Fruit fly (Drosophila melanogaster) whole organism, embryonic: ENCODE results near the gene Brms1.

Experiments used
- B-H1 ChIP-seq: fragments of 200-800 bp; sonication (Bioruptor generic); IDR thresholded peaks from 3 replicates; pipeline ENCODE4 v1.3.6; 2022; ENCODE audit warnings: missing biosample characterization, missing genetic modification characterization
- B-H2 ChIP-seq: fragments of 200-800 bp; sonication (Bioruptor generic); optimal IDR thresholded peaks from 2 replicates; lab custom pipeline; 2018; ENCODE audit warnings: missing biosample characterization, mild to moderate bottlenecking, missing genetic modification characterization
- Blimp-1 ChIP-seq: fragments of 200-800 bp; sonication (Bioruptor generic); optimal IDR thresholded peaks from 3 replicates; lab custom pipeline; 2018; ENCODE audit warnings: missing biosample characterization, missing genetic modification characterization, mild to moderate bottlenecking, moderate library complexity, missing genetic modification reagents
- CG10267 ChIP-seq: fragments of 200-800 bp; sonication (Bioruptor generic); optimal IDR thresholded peaks from 2 replicates; lab custom pipeline; 2018; ENCODE audit warnings: missing biosample characterization, mild to moderate bottlenecking, missing genetic modification characterization, moderate library complexity
- CG10543 ChIP-seq: fragments of 200-800 bp; sonication (Bioruptor generic); optimal IDR thresholded peaks from 3 replicates; lab custom pipeline; 2017; ENCODE audit warnings: missing biosample characterization, mild to moderate bottlenecking, missing genetic modification characterization, moderate library complexity
- CG12659 ChIP-seq: fragments of 200-800 bp; sonication (Bioruptor generic); optimal IDR thresholded peaks from 3 replicates; lab custom pipeline; 2017; ENCODE audit warnings: mild to moderate bottlenecking, missing biosample characterization, missing genetic modification reagents, missing genetic modification characterization
- CG13287 ChIP-seq: fragments of 200-800 bp; sonication (Bioruptor generic); IDR thresholded peaks from 2 replicates; pipeline ENCODE4 v1.3.6; 2022; ENCODE audit warnings: missing biosample characterization, missing genetic modification characterization; ENCODE audit not compliant: partially characterized antibody
- CG1832 ChIP-seq: fragments of 200-800 bp; sonication (Bioruptor generic); optimal IDR thresholded peaks from 2 replicates; lab custom pipeline; 2017; ENCODE audit warnings: missing biosample characterization, mild to moderate bottlenecking, missing genetic modification characterization, inconsistent platforms
- CG31224 ChIP-seq: fragments of 200-800 bp; sonication (Bioruptor generic); IDR thresholded peaks from 2 replicates; pipeline ENCODE4 v1.3.6; 2022; ENCODE audit warnings: missing biosample characterization, missing genetic modification characterization
- CG32532 ChIP-seq: fragments of 200-800 bp; sonication (Bioruptor generic); IDR thresholded peaks from 2 replicates; pipeline ENCODE4 v1.3.6; 2022; ENCODE audit warnings: missing biosample characterization, missing genetic modification characterization
- CG33213 ChIP-seq: fragments of 200-800 bp; sonication (Bioruptor generic); optimal IDR thresholded peaks from 3 replicates; lab custom pipeline; 2016; ENCODE audit warnings: missing biosample characterization, missing genetic modification characterization
- CG3838 ChIP-seq: fragments of 200-800 bp; sonication (Bioruptor generic); optimal IDR thresholded peaks from 3 replicates; lab custom pipeline; 2016; ENCODE audit warnings: missing biosample characterization, missing genetic modification characterization
- CG4360 ChIP-seq: fragments of 200-800 bp; sonication (Bioruptor generic); IDR thresholded peaks from 2 replicates; pipeline ENCODE4 v1.3.6; 2022; ENCODE audit warnings: missing biosample characterization, missing genetic modification characterization
- CG4854 ChIP-seq: fragments of 200-800 bp; sonication (Bioruptor generic); optimal IDR thresholded peaks from 2 replicates; lab custom pipeline; 2016; ENCODE audit warnings: missing biosample characterization, missing genetic modification characterization, inconsistent platforms
- CG8290 ChIP-seq, 3 experiments: fragments of 200-800 bp; sonication (Bioruptor generic); optimal IDR thresholded peaks; 2 replicates each; lab custom pipeline; 2016 to 2019; ENCODE audit warnings: missing biosample characterization in 3 of 3, missing genetic modification characterization in 3 of 3, mild to moderate bottlenecking in 2 of 3, moderate library complexity in 1 of 3
- Dek ChIP-seq: fragments of 200-800 bp; sonication (Bioruptor generic); optimal IDR thresholded peaks from 3 replicates; lab custom pipeline; 2019; ENCODE audit warnings: missing biosample characterization, mild to moderate bottlenecking, missing genetic modification characterization, moderate library complexity
- Fer1 ChIP-seq: fragments of 200-800 bp; sonication (Bioruptor generic); optimal IDR thresholded peaks from 2 replicates; lab custom pipeline; 2017; ENCODE audit warnings: missing biosample characterization, mild to moderate bottlenecking, missing genetic modification characterization
- H15 ChIP-seq: fragments of 200-800 bp; sonication (Bioruptor generic); IDR thresholded peaks from 3 replicates; pipeline ENCODE4 v1.3.6; 2022; ENCODE audit warnings: missing biosample characterization, missing genetic modification characterization
- Max ChIP-seq: fragments of 200-800 bp; sonication (Bioruptor generic); optimal IDR thresholded peaks from 2 replicates; lab custom pipeline; 2016; ENCODE audit warnings: missing biosample characterization, mild to moderate bottlenecking, missing genetic modification characterization
- NfI ChIP-seq: fragments of 200-800 bp; sonication (Bioruptor generic); optimal IDR thresholded peaks from 3 replicates; lab custom pipeline; 2018; ENCODE audit warnings: missing biosample characterization, mild to moderate bottlenecking, missing genetic modification characterization, moderate library complexity
- Rx ChIP-seq: fragments of 200-800 bp; sonication (Bioruptor generic); IDR thresholded peaks from 2 replicates; pipeline ENCODE4 v1.3.6; 2022; ENCODE audit warnings: missing biosample characterization, missing genetic modification characterization
- Scr ChIP-seq: fragments of 200-800 bp; sonication (Bioruptor generic); IDR thresholded peaks from 2 replicates; pipeline ENCODE4 v1.3.6; 2022; ENCODE audit warnings: missing biosample characterization, missing genetic modification characterization; ENCODE audit not compliant: partially characterized antibody
- Sry-β ChIP-seq: fragments of 200-800 bp; sonication (Bioruptor generic); optimal IDR thresholded peaks from 2 replicates; lab custom pipeline; 2018; ENCODE audit warnings: missing biosample characterization, mild to moderate bottlenecking, missing genetic modification characterization, moderate library complexity
- Ssrp ChIP-seq: fragments of 200-800 bp; sonication (Bioruptor generic); optimal IDR thresholded peaks from 2 replicates; lab custom pipeline; 2018; ENCODE audit warnings: missing biosample characterization, mild to moderate bottlenecking, missing genetic modification characterization, moderate library complexity
- Stat92E ChIP-seq, 3 experiments: fragments of >200 bp in 2 of 3; fragments of 200-800 bp in 1 of 3; sonication (Bioruptor generic) in 1 of 3; optimal IDR thresholded peaks; 2 replicates each; lab custom pipeline; 2017 to 2019; ENCODE audit warnings: missing biosample characterization in 3 of 3, missing genetic modification characterization in 3 of 3, mild to moderate bottlenecking in 1 of 3, moderate library complexity in 1 of 3
- caup ChIP-seq: fragments of 200-800 bp; sonication (Bioruptor generic); optimal IDR thresholded peaks from 3 replicates; lab custom pipeline; 2017; ENCODE audit warnings: missing biosample characterization, mild to moderate bottlenecking, missing genetic modification characterization, moderate library complexity; ENCODE audit not compliant: severe bottlenecking
- chif ChIP-seq, 2 experiments: fragments of 200-800 bp; sonication (Bioruptor generic); optimal IDR thresholded peaks; 3 replicates each; lab custom pipeline; 2016; ENCODE audit warnings: missing biosample characterization in 2 of 2, missing genetic modification characterization in 2 of 2
- gce ChIP-seq: fragments of 200-800 bp; sonication (Bioruptor generic); IDR thresholded peaks from 3 replicates; pipeline ENCODE4 v1.3.6; 2022; ENCODE audit warnings: missing biosample characterization, missing genetic modification characterization
- jigr1 ChIP-seq: fragments of 200-800 bp; sonication (Bioruptor generic); IDR thresholded peaks from 3 replicates; pipeline ENCODE4 v1.3.6; 2022; ENCODE audit warnings: missing biosample characterization, missing genetic modification characterization
- kah ChIP-seq: fragments of 200-800 bp; sonication (Bioruptor generic); optimal IDR thresholded peaks from 2 replicates; lab custom pipeline; 2018; ENCODE audit warnings: missing biosample characterization, mild to moderate bottlenecking, missing genetic modification characterization
- kay ChIP-seq: fragments of 200-800 bp; sonication (Bioruptor generic); optimal IDR thresholded peaks from 2 replicates; lab custom pipeline; 2016; ENCODE audit warnings: missing biosample characterization, missing genetic modification characterization
- luna ChIP-seq: fragments of 200-800 bp; sonication (Bioruptor generic); optimal IDR thresholded peaks from 2 replicates; lab custom pipeline; 2016; ENCODE audit warnings: missing biosample characterization, missing genetic modification characterization
- nau ChIP-seq: fragments of 200-800 bp; sonication (Bioruptor generic); optimal IDR thresholded peaks from 3 replicates; lab custom pipeline; 2017; ENCODE audit warnings: missing biosample characterization, mild to moderate bottlenecking, missing genetic modification characterization, missing genetic modification reagents
- nerfin-1 ChIP-seq: fragments of 200-800 bp; sonication (Bioruptor generic); optimal IDR thresholded peaks from 3 replicates; lab custom pipeline; 2019; ENCODE audit warnings: missing biosample characterization, mild to moderate bottlenecking, missing genetic modification characterization, moderate library complexity
- nerfin-2 ChIP-seq: fragments of 200-800 bp; sonication (Bioruptor generic); IDR thresholded peaks from 2 replicates; pipeline ENCODE4 v1.3.6; 2022; ENCODE audit warnings: missing biosample characterization, missing genetic modification characterization; ENCODE audit not compliant: partially characterized antibody
- ranshi ChIP-seq: fragments of 200-800 bp; sonication (Bioruptor generic); IDR thresholded peaks from 2 replicates; pipeline ENCODE4 v1.3.6; 2022; ENCODE audit warnings: missing biosample characterization, missing genetic modification characterization
- row ChIP-seq: fragments of 200-800 bp; sonication (Bioruptor generic); IDR thresholded peaks from 3 replicates; pipeline ENCODE4 v1.3.6; 2022; ENCODE audit warnings: missing biosample characterization, missing genetic modification characterization
- sc ChIP-seq, 3 experiments: fragments of >200 bp in 2 of 3; fragments of 200-800 bp in 1 of 3; sonication (Bioruptor generic) in 1 of 3; optimal IDR thresholded peaks; 2 replicates in 2 of 3; 3 replicates in 1 of 3; lab custom pipeline; 2017; ENCODE audit warnings: mild to moderate bottlenecking in 1 of 3, missing biosample characterization in 1 of 3, missing genetic modification characterization in 1 of 3, missing genetic modification reagents in 1 of 3
- sima ChIP-seq: fragments of 200-800 bp; sonication (Bioruptor generic); optimal IDR thresholded peaks from 2 replicates; lab custom pipeline; 2016; ENCODE audit warnings: missing biosample characterization, missing genetic modification characterization
- sna ChIP-seq: fragments of 200-800 bp; sonication (Bioruptor generic); IDR thresholded peaks from 2 replicates; pipeline ENCODE4 v1.3.6; 2022; ENCODE audit warnings: missing biosample characterization, missing genetic modification characterization; ENCODE audit not compliant: partially characterized antibody
- sqz ChIP-seq: fragments of 200-800 bp; sonication (Bioruptor generic); optimal IDR thresholded peaks from 3 replicates; lab custom pipeline; 2018; ENCODE audit warnings: missing biosample characterization, mild to moderate bottlenecking, missing genetic modification characterization
- ssp ChIP-seq: fragments of 200-800 bp; sonication (Bioruptor generic); IDR thresholded peaks from 2 replicates; pipeline ENCODE4 v1.3.6; 2022; ENCODE audit warnings: missing biosample characterization, missing genetic modification characterization
- toy ChIP-seq: fragments of 200-800 bp; sonication (Bioruptor generic); IDR thresholded peaks from 2 replicates; pipeline ENCODE4 v1.3.6; 2022; ENCODE audit warnings: missing biosample characterization, missing genetic modification characterization
- vnd ChIP-seq: fragments of 200-800 bp; sonication (Bioruptor generic); IDR thresholded peaks from 3 replicates; pipeline ENCODE4 v1.3.6; 2022; ENCODE audit warnings: missing biosample characterization, missing genetic modification characterization; ENCODE audit not compliant: partially characterized antibody
- yki ChIP-seq: fragments of >200 bp; optimal IDR thresholded peaks from 3 replicates; lab custom pipeline; 2018
- zf30C ChIP-seq: fragments of 200-800 bp; sonication (Bioruptor generic); optimal IDR thresholded peaks from 3 replicates; lab custom pipeline; 2018; ENCODE audit warnings: missing biosample characterization, mild to moderate bottlenecking, missing genetic modification characterization

Brms1 gene

DNA sequence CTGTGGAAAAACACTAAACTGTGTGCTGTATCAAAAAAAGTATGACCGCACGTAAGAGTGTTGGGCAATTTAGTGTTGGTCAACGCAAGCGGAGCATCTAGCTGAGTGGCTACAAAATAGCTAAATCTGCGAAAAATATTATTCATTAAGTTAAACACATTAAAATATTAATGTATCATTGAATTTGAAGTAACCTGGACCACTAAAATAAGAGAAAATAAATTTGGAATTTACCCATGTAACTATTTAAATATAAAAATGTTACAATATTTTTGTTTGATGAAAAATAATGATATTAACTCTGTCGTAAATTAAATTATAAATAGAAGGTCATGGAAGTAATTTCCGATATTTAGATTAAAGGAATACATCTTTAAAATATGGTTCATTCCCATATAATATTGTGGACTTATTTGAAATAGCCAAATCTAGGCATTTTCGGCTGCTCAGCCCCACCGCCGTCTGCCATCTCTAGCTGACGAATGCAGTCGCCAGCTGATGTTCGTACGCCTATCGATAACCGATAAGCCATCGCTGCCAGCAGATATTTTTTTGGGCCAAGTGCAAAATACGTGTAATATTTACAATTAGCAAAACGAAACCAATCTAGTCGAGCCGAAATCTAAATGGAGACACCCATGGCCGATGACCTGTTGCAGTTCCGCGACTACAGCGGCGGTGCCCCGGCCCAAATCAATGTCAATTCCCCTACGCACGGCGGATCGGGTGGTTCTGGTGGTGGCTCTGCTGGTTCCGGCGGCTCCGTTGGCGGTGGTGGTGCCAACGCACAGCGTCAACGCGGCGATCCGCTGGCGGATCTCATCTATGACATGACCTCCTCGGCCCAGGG lies at the start of gene Brms1, which contains the start of gene CG4645 (continued):
- TF ChIP-seq vnd (0 out of 3 replicates have a peak, but pooled peaks have one; percentile 17), nerfin-2 (0 out of 2 replicates have a peak, but pooled peaks have one; percentile 27), H15 (GFP tag; lab: Robert Waterston, UW) (peak; percentile 43; the same call in 1 of the 3 replicates), Blimp-1 (GFP tag; lab: Kevin White, UChicago) (no peak), kay (GFP tag; lab: Kevin White, UChicago) (peak; percentile 3), CG4360 (GFP tag; lab: Robert Waterston, UW) (no peak), sima (GFP tag; lab: Kevin White, UChicago) (no peak), CG1832 (no peak), sc (optimal IDR thresholded peaks at IDR 0.05; lab: Kevin White, UChicago) (no peak), sc (GFP tag; optimal IDR thresholded peaks at IDR 0.05; lab: Kevin White, UChicago) (no peak), CG12659 (peak; percentile 72), sna (GFP tag; lab: Robert Waterston, UW) (0 out of 2 replicates have a peak, but pooled peaks have one; percentile 27), chif (GFP tag; optimal IDR thresholded peaks at IDR 0.05; lab: Kevin White, UChicago) (peak in 1 of 2 experiments; percentile 5), toy (GFP tag; lab: Robert Waterston, UW) (no peak), B-H1 (GFP tag; lab: Robert Waterston, UW) (no peak), CG8290 (GFP tag; optimal IDR thresholded peaks at IDR 0.05; lab: Kevin White, UChicago) (peak; percentile 25), CG8290 (tag; optimal IDR thresholded peaks at IDR 0.05; lab: Kevin White, UChicago) (peak; percentile 39 to 56), NfI (GFP tag; lab: Kevin White, UChicago) (peak; percentile 60), Scr (GFP tag; lab: Robert Waterston, UW) (peak; percentile 44), CG33213 (GFP tag; lab: Kevin White, UChicago) (no peak), zf30C (GFP tag; lab: Kevin White, UChicago) (no peak), Fer1 (GFP tag; lab: Kevin White, UChicago) (no peak), CG10543 (peak; percentile 70), CG4854 (no peak), CG10267 (tag; lab: Kevin White, UChicago) (peak; percentile 95), CG3838 (GFP tag; lab: Kevin White, UChicago) (no peak), Stat92E (GFP tag; optimal IDR thresholded peaks at IDR 0.05; lab: Kevin White, UChicago) (no peak), gce (GFP tag; lab: Robert Waterston, UW) (no peak), Max (GFP tag; lab: Kevin White, UChicago) (peak; percentile 3), Rx (GFP tag; lab: Robert Waterston, UW) (no peak), nerfin-1 (tag; lab: Kevin White, UChicago) (peak; percentile 31), yki (lab: Kevin White, UChicago) (no peak), Ssrp (tag; lab: Kevin White, UChicago) (peak; percentile 34), B-H2 (peak; percentile 28), jigr1 (no peak), kah (GFP tag; lab: Kevin White, UChicago) (no peak), CG32532 (GFP tag; lab: Robert Waterston, UW) (peak; percentile 41; the same call in 1 of the 2 replicates), caup (peak; percentile 0), Dek (tag; lab: Kevin White, UChicago) (peak; percentile 55), ranshi (GFP tag; lab: Robert Waterston, UW) (no peak; the same call in 1 of the 2 replicates), ssp (GFP tag; lab: Robert Waterston, UW) (peak; percentile 48; the same call in 1 of the 2 replicates), sqz (no peak), CG13287 (GFP tag; lab: Robert Waterston, UW) (peak; percentile 29), CG31224 (GFP tag; lab: Robert Waterston, UW) (no peak), row (peak; percentile 78), luna (no peak), Sry-β (peak; percentile 92), nau (GFP tag; lab: Kevin White, UChicago) (no peak)
